Fruit fly (Drosophila melanogaster): ENCODE data around the gene Tgt.

- TF ChIP-seq psq (optimal IDR thresholded peaks at IDR 0.05) (no peak), pan (optimal IDR thresholded peaks at IDR 0.05) (no peak), EcR (GFP tag; optimal IDR thresholded peaks at IDR 0.05) (no peak), CG8478 (optimal IDR thresholded peaks at IDR 0.05) (no peak)
These were observed 19.6 kb upstream of the Tgt start, which contains the start of gene IntS14 for dm6 chr2L:1164294-1164693.

Data from whole organism.